Fruit fly (Drosophila melanogaster) whole organism, larva: Measurements from ENCODE around the gene Jwa.

Experiments
- noc ChIP-seq: fragments of 200-800 bp; sonication (Bioruptor generic); optimal IDR thresholded peaks from 3 replicates; lab custom pipeline; 2019; ENCODE audit warnings: missing biosample characterization, mild to moderate bottlenecking, missing genetic modification characterization, moderate library complexity

Gene Jwa

dm6 chr2L:18705617-18706046, at the start of gene Jwa:
Jwa (minus strand) TSS chr2L:18705703.
- peak; percentile 93 for TF ChIP-seq noc (tag; lab: Kevin White, UChicago)

- TF ChIP-seq noc (tag; lab: Kevin White, UChicago) = no peak
Observed at dm6 chr2L:18753242-18753641, 47.7 kb upstream of the Jwa start.

DNA sequence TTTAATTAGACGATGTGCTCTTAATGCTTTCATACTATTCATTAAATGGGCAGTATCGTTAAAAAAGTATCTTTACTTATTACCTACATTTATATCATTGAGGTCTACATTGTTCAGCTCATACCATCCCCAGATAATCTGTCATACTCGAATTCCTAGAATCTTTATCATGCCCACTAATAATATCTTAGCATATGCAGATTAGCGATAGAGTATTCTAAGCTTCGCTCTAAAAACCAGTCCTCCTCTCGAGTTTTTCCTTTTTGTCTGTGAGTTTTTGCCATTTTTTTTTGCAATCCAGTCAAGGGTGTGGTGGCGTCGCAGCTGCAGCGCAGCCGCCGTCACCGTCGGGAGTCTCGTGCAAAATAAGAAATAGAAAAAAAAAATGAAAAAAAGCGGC, 47.3 kb upstream of the Jwa start:
- TF ChIP-seq noc (tag; lab: Kevin White, UChicago) = no peak

dm6 chr2L:18752038-18752437, 46.5 kb upstream of the Jwa start:
- no peak for TF ChIP-seq noc (tag; lab: Kevin White, UChicago)

- TF ChIP-seq noc (tag; lab: Kevin White, UChicago) = no peak
Observed at dm6 chr2L:18751337-18751736, 45.8 kb upstream of the Jwa start.

- no peak for TF ChIP-seq noc (tag; lab: Kevin White, UChicago)
Observed at dm6 chr2L:18746694-18747093, 41.2 kb upstream of the Jwa start.

dm6 chr2L:18745454-18745853, 40.0 kb upstream of the Jwa start:
- TF ChIP-seq noc (tag; lab: Kevin White, UChicago) = no peak

DNA sequence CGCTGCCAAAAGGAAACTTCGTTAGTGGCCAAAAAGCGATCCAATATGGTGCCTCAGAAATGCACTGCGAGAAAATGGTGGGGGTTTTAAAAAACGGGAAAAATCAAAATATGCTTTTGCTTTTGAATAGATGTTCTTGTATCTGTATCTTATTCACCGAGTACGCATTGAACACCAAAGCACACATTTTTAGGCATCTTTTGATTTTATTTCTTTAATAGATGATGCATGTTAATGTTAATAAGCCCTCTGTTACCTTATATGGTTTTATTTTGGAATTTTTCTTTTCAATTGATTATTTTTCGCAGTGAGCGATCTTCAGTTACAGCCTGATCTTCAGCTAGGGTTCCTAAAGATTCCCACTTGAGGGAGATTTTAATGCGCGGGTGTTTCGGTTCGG, 38.4 kb upstream of the Jwa start:
- no peak for TF ChIP-seq noc (tag; lab: Kevin White, UChicago)

- no peak for TF ChIP-seq noc (tag; lab: Kevin White, UChicago)
Observed at dm6 chr2L:18742710-18743109, 37.2 kb upstream of the Jwa start.

- TF ChIP-seq noc (tag; lab: Kevin White, UChicago) = no peak
Observed at dm6 chr2L:18740010-18740409, 34.5 kb upstream of the Jwa start, which contains the start of the genes CG42752 and CG15167. CG42752 (minus strand) TSS chr2L:18740110. CG15167 (plus strand) TSS chr2L:18740358.

DNA sequence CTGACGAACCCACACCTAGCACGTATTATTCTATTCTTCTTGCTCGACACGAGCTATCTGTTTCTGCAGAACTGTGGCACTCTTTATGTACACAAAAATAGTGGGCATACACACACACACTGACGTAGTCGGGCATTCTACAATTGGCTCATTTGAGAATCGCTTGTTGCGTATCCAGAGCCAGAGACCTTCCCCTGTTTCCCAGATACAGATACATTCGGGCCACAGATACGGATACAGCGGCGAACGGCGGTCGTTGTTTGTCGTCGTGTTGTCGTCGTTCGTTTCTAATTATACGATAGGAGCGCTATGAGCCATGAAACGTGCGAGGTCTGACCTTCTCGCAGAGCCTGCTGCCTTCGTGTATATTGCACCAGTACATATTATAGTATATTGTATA, 31.7 kb upstream of the Jwa start:
- no peak for TF ChIP-seq noc (tag; lab: Kevin White, UChicago)

dm6 chr2L:18735553-18736167, 30.2 kb upstream of the Jwa start:
- no peak for TF ChIP-seq noc (tag; lab: Kevin White, UChicago)

dm6 chr2L:18732760-18733530, 27.4 kb upstream of the Jwa start:
- no peak for TF ChIP-seq noc (tag; lab: Kevin White, UChicago)

DNA sequence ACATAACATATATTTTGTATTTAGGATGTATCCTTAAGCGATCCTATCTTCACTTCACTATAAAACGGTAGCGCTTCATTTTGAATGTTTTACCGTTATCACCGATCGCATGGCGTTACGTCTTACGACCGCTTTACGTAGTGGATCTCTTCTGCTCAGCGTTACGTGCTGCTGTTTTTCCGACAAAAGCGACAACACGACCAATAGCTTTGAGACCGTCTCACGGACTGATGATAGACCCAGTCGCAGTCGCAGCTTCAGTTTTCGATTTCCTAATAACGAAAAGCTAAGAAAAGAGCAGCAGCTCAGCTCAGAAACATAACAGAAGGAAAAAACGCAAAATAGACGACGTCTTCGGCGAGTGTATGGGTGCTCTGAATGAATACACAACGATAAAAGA, 26.8 kb upstream of the Jwa start, which contains the start of gene CG10348:
Gene CG10348 (minus strand): TSS at position 234 of the 400 bp plus-strand sequence.
- TF ChIP-seq noc (tag; lab: Kevin White, UChicago) = no peak

DNA sequence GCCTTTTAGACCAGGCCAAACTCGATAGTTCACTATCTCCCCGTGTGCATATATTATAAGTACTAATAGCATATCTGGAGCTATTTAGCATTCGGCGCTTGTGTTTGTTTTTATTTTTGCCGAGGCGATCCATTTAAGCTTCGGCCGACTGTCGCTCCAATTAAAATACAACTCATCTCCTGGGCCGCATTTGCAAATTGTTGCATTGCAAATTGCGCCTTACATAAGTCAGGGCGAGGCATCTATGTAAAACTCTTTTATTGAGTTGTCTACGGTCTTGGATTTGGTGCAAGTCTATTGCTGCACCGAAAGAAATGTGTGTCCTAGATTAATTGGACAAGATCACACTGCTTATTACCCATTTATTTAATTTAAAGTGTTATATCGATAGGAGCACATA, 22.5 kb upstream of the Jwa start:
- TF ChIP-seq noc (tag; lab: Kevin White, UChicago) = no peak

DNA sequence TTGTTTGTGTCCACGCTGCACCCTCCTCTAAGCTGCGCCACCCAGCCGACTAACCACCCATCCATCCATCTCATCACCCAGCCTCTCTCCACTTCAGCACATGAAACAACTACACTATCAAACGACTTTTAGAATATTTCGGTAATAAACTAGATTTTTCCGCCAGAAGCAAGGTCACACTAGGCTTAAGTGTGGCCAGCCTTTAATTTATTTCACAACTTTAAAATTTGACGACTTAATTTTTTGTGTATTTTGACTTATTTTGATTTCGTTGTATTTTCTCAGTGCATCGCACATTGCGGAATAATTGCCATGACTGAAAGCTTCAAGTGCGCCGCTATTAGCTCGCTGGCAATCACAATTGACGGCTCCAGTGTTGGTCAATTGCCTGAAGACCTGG, 19.3 kb upstream of the Jwa start:
- no peak for TF ChIP-seq noc (tag; lab: Kevin White, UChicago)

DNA sequence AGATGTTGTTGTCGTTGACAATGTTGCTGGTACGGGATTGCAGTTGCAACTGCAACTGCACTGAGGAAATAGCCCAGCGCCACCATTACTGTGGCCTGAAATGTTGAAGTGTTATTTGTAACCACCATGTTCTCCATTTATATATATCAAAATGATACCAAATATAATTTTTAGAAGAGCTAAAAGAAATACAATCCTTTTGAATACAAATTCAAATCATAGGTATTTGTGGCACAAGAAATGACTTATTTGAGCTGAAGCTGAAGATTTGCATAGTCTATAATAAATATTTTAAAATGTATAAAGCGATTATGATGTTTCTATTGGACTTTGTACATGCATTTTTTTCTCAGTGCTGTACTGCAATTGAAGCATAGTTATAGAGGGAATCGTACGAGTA, 14.1 kb upstream of the Jwa start:
- TF ChIP-seq noc (tag; lab: Kevin White, UChicago) = no peak
